Fruit fly (Drosophila melanogaster) whole organism, wandering third instar larva: ENCODE measurements around the gene CG11360.
A peak's percentile ranks its signal among the peaks of the same experiment; 100 is the strongest.

Source experiments
- Abd-B ChIP-seq: fragments of >200 bp; optimal IDR thresholded peaks from 2 replicates; lab custom pipeline; 2017; ENCODE audit warnings: missing biosample characterization, missing genetic modification characterization
- CG32264 ChIP-seq: fragments of 200-800 bp; sonication (Bioruptor generic); optimal IDR thresholded peaks from 2 replicates; lab custom pipeline; 2016; ENCODE audit warnings: missing biosample characterization, missing genetic modification characterization
- CrebA ChIP-seq: fragments of 200-800 bp; sonication (Bioruptor generic); optimal IDR thresholded peaks from 2 replicates; lab custom pipeline; 2016; ENCODE audit warnings: missing biosample characterization, mild to moderate bottlenecking, missing genetic modification characterization, borderline replicate concordance
- Dfd ChIP-seq: fragments of >200 bp; optimal IDR thresholded peaks from 2 replicates; lab custom pipeline; 2017; ENCODE audit warnings: missing biosample characterization, missing genetic modification characterization
- Dif ChIP-seq: fragments of 200-275, 200-300 bp; sonication (Bioruptor generic); optimal IDR thresholded peaks from 2 replicates; lab custom pipeline; 2018; ENCODE audit warnings: missing biosample characterization, missing genetic modification characterization; ENCODE audit not compliant: partially characterized antibody
- GATAd ChIP-seq: sonication (Bioruptor generic); optimal IDR thresholded peaks from 2 replicates; lab custom pipeline; 2016; ENCODE audit warnings: missing biosample characterization, missing genetic modification characterization
- HLH106 ChIP-seq: fragments of 200-800 bp; optimal IDR thresholded peaks from 3 replicates; lab custom pipeline; 2019; ENCODE audit warnings: missing biosample characterization, mild to moderate bottlenecking, missing genetic modification characterization, moderate library complexity
- Hnf4 ChIP-seq: fragments of 200-800 bp; sonication (Bioruptor generic); optimal IDR thresholded peaks from 2 replicates; lab custom pipeline; 2016; ENCODE audit warnings: missing biosample characterization, mild to moderate bottlenecking, missing genetic modification characterization
- Hr78 ChIP-seq: fragments of >200 bp; optimal IDR thresholded peaks from 2 replicates; lab custom pipeline; 2017; ENCODE audit warnings: missing biosample characterization, missing genetic modification characterization
- Hr83 ChIP-seq: fragments of 200-300 bp; sonication (Bioruptor generic); optimal IDR thresholded peaks from 2 replicates; lab custom pipeline; 2016; ENCODE audit warnings: missing biosample characterization, mild to moderate bottlenecking, missing genetic modification characterization, moderate library complexity; ENCODE audit not compliant: poor library complexity, severe bottlenecking
- Jra ChIP-seq: sonication (Bioruptor generic); optimal IDR thresholded peaks from 2 replicates; lab custom pipeline; 2016; ENCODE audit warnings: missing biosample characterization, missing genetic modification characterization
- Mio ChIP-seq: sonication (Bioruptor generic); optimal IDR thresholded peaks from 2 replicates; lab custom pipeline; 2016; ENCODE audit warnings: missing biosample characterization, missing genetic modification characterization
- N ChIP-seq: fragments of >200 bp; optimal IDR thresholded peaks from 2 replicates; lab custom pipeline; 2018; ENCODE audit warnings: missing biosample characterization, missing external identifiers, missing genetic modification characterization
- OdsH ChIP-seq: fragments of 200-800 bp; sonication (Bioruptor generic); optimal IDR thresholded peaks from 2 replicates; lab custom pipeline; 2016; ENCODE audit warnings: missing biosample characterization, mild to moderate bottlenecking, missing genetic modification characterization
- Rel ChIP-seq, 2 experiments: fragments of 200-800 bp; sonication (Bioruptor generic) in 1 of 2; optimal IDR thresholded peaks; 2 replicates in 1 of 2; 3 replicates in 1 of 2; lab custom pipeline; 2016 to 2019; ENCODE audit warnings: mild to moderate bottlenecking in 2 of 2, missing biosample characterization in 2 of 2, missing genetic modification characterization in 2 of 2, moderate library complexity in 1 of 2
- Sp1 ChIP-seq: fragments of 200-800 bp; sonication (Bioruptor generic); optimal IDR thresholded peaks from 3 replicates; lab custom pipeline; 2019; ENCODE audit warnings: missing biosample characterization, mild to moderate bottlenecking, missing genetic modification characterization, moderate library complexity
- Vsx2 ChIP-seq: fragments of 200-300, 225-300 bp; sonication (Bioruptor generic); optimal IDR thresholded peaks from 2 replicates; lab custom pipeline; 2018; ENCODE audit warnings: missing biosample characterization, missing genetic modification characterization; ENCODE audit not compliant: partially characterized antibody
- br ChIP-seq: fragments of 200-800 bp; sonication (Bioruptor generic); optimal IDR thresholded peaks from 2 replicates; lab custom pipeline; 2016; ENCODE audit warnings: missing biosample characterization, missing genetic modification characterization
- brk ChIP-seq: fragments of 200-800 bp; sonication (Bioruptor generic); optimal IDR thresholded peaks from 2 replicates; lab custom pipeline; 2016; ENCODE audit warnings: missing biosample characterization, mild to moderate bottlenecking, missing genetic modification characterization
- dl ChIP-seq, 2 experiments: fragments of 175-275, 200-275 bp in 1 of 2; fragments of 200-275 bp in 1 of 2; sonication (Bioruptor generic); optimal IDR thresholded peaks; lab custom pipeline; 2018; ENCODE audit warnings: mild to moderate bottlenecking in 2 of 2, missing biosample characterization in 2 of 2, missing genetic modification characterization in 2 of 2, moderate library complexity in 2 of 2; ENCODE audit not compliant: partially characterized antibody in 2 of 2, insufficient read depth in 1 of 2
- dmrt93B ChIP-seq: fragments of 200-800 bp; sonication (Bioruptor generic); optimal IDR thresholded peaks from 2 replicates; lab custom pipeline; 2018; ENCODE audit warnings: missing biosample characterization, mild to moderate bottlenecking, missing genetic modification characterization
- dsf ChIP-seq: sonication (Bioruptor generic); optimal IDR thresholded peaks from 2 replicates; lab custom pipeline; 2016; ENCODE audit warnings: missing biosample characterization, missing genetic modification characterization, borderline replicate concordance
- ey ChIP-seq: fragments of 200-800 bp; sonication (Bioruptor generic); optimal IDR thresholded peaks from 2 replicates; lab custom pipeline; 2016; ENCODE audit warnings: missing biosample characterization, missing genetic modification characterization
- fru ChIP-seq: fragments of 200-800 bp; sonication (Bioruptor generic); optimal IDR thresholded peaks from 3 replicates; lab custom pipeline; 2016; ENCODE audit warnings: missing biosample characterization, mild to moderate bottlenecking, missing genetic modification characterization
- h ChIP-seq: fragments of 200-800 bp; sonication (Bioruptor generic); optimal IDR thresholded peaks from 3 replicates; lab custom pipeline; 2016; ENCODE audit warnings: missing biosample characterization, mild to moderate bottlenecking, missing genetic modification characterization
- pan ChIP-seq: fragments of >200 bp; optimal IDR thresholded peaks from 2 replicates; lab custom pipeline; 2017
- psq ChIP-seq: fragments of 200-800 bp; sonication (Bioruptor generic); optimal IDR thresholded peaks from 3 replicates; lab custom pipeline; 2017; ENCODE audit warnings: missing biosample characterization, mild to moderate bottlenecking, missing genetic modification characterization, moderate library complexity
- rgr ChIP-seq: fragments of 200-800 bp; sonication (Bioruptor generic); optimal IDR thresholded peaks from 3 replicates; lab custom pipeline; 2016; ENCODE audit warnings: missing biosample characterization, mild to moderate bottlenecking, missing genetic modification characterization
- sage ChIP-seq: fragments of 200-800 bp; sonication (Bioruptor generic); optimal IDR thresholded peaks from 2 replicates; lab custom pipeline; 2016; ENCODE audit warnings: missing biosample characterization, mild to moderate bottlenecking, missing genetic modification characterization
- tai ChIP-seq: sonication (Bioruptor generic); optimal IDR thresholded peaks from 2 replicates; lab custom pipeline; 2016; ENCODE audit warnings: missing biosample characterization, missing genetic modification characterization
- usp ChIP-seq: fragments of >200 bp; optimal IDR thresholded peaks from 2 replicates; lab custom pipeline; 2017; ENCODE audit warnings: missing biosample characterization, missing genetic modification characterization

Gene CG11360

DNA sequence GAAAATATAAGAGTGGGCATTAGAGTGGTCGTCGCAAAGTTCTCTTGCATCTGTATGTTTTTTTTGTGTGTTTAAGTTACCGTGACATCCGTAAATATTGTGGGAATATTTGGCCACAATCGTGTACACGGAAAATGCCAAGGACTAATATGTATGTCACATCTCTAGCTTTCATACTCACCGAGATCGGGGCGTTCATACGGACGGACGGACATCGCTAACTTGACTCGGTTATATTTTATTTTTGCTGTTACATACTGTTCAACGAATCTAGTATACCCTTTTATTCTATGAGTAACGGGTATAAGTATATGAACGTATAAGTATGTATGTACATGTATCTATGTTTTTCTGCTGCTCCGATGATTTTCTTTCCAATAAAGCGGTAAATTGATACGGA is 38.8 kb downstream of the CG11360 start:
- TF ChIP-seq tai (no peak), dsf (no peak), psq (GFP tag; lab: Kevin White, UChicago) (no peak)

DNA sequence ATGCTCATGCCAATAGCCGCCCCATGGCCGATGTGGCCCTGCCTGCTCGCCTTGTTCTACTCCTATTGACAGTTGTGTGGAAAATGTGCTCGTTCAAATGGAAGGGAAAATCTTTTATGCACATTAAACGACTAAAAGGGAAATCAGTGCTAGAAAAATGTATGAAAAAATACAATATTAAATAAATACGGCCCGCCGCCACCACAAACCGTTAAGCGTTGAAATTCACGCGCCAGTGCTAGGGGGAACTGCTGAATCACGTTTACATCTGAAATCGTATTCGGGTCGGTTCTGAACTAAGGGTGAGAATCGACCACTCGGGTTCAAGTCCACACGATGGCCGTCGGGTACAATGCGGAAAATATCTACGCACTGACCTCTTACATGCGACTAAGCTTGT is 42.0 kb downstream of the CG11360 start:
- TF ChIP-seq CG32264 (no peak), pan (lab: Kevin White, UChicago) (no peak), Dfd (GFP tag; lab: Kevin White, UChicago) (no peak), Mio (no peak), HLH106 (tag; lab: Kevin White, UChicago) (no peak), Vsx2 (GFP tag; lab: Kevin White, UChicago) (no peak), br (GFP tag; lab: Kevin White, UChicago) (no peak), rgr (GFP tag; lab: Kevin White, UChicago) (no peak), Jra (GFP tag; lab: Kevin White, UChicago) (no peak), OdsH (GFP tag; lab: Kevin White, UChicago) (no peak), N (no peak), dsf (no peak), h (no peak), dl (GFP tag; optimal IDR thresholded peaks at IDR 0.05; lab: Kevin White, UChicago; ENCODE audit: insufficient read depth in 1 of 2, partially characterized antibody in 2 of 2) (no peak), sage (GFP tag; lab: Kevin White, UChicago) (no peak)

DNA sequence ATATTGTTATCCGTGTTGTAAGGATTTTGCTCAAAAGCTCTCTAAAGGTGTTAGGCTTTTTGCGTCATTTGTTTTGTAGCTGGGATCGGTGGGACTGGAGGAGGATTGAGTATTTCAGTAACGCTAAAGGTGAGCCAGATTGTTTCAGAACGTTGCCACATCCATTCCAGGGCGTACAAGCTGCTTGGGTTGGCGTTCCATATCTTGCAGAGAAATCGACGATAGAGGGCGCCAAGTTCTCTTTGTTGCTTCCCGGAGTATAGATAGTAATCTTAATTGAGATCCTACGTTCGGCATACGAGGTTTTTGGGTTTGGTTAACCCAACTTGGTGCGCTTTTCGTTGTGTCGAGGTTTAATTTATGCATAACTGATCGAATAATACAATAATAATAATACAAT is 47.7 kb downstream of the CG11360 start:
- TF ChIP-seq HLH106 (tag; lab: Kevin White, UChicago): no peak
- no peak for TF ChIP-seq dl (GFP tag; optimal IDR thresholded peaks at IDR 0.05; lab: Kevin White, UChicago; ENCODE audit: insufficient read depth in 1 of 2, partially characterized antibody in 2 of 2)
- TF ChIP-seq Dfd (GFP tag; lab: Kevin White, UChicago): no peak
- no peak for TF ChIP-seq dsf
- no peak for TF ChIP-seq Hr83
- no peak for TF ChIP-seq GATAd (GFP tag; lab: Kevin White, UChicago)
- TF ChIP-seq Vsx2 (GFP tag; lab: Kevin White, UChicago): no peak
- no peak for TF ChIP-seq N
- TF ChIP-seq fru (GFP tag; lab: Kevin White, UChicago): no peak
- TF ChIP-seq Rel (GFP tag; optimal IDR thresholded peaks at IDR 0.05; lab: Kevin White, UChicago): no peak
- TF ChIP-seq Rel (tag; optimal IDR thresholded peaks at IDR 0.05; lab: Kevin White, UChicago): no peak
- no peak for TF ChIP-seq sage (GFP tag; lab: Kevin White, UChicago)
- TF ChIP-seq pan (lab: Kevin White, UChicago): no peak
- TF ChIP-seq Sp1: no peak
- TF ChIP-seq Dif (GFP tag; lab: Kevin White, UChicago): no peak
- TF ChIP-seq Mio: no peak
- no peak for TF ChIP-seq ey (GFP tag; lab: Kevin White, UChicago)
- no peak for TF ChIP-seq rgr (GFP tag; lab: Kevin White, UChicago)
- TF ChIP-seq Hr78 (GFP tag; lab: Kevin White, UChicago): no peak
- no peak for TF ChIP-seq tai
- TF ChIP-seq brk (GFP tag; lab: Kevin White, UChicago): no peak

DNA sequence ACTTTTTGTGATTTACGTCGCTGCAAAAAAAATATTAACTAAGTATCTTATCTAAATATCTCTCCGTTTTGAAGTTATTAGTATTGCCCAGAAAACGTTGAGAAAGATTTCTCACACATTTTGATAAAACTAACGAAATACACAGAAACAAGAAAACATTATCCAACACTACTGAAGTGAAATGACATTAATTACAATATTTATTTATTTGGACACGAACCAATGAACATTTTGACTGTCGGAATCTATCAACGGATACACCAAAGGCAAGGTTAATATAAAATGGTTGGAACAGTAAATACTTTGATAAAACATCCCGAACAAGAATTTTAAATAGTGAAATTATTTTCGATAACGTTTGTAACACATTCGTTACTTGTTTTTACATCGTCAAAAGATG is 50.8 kb downstream of the CG11360 start:
- TF ChIP-seq usp (GFP tag; lab: Kevin White, UChicago) (no peak), Rel (GFP tag; optimal IDR thresholded peaks at IDR 0.05; lab: Kevin White, UChicago) (no peak), Rel (tag; optimal IDR thresholded peaks at IDR 0.05; lab: Kevin White, UChicago) (no peak), pan (lab: Kevin White, UChicago) (no peak), br (GFP tag; lab: Kevin White, UChicago) (no peak), dmrt93B (GFP tag; lab: Kevin White, UChicago) (no peak)

DNA sequence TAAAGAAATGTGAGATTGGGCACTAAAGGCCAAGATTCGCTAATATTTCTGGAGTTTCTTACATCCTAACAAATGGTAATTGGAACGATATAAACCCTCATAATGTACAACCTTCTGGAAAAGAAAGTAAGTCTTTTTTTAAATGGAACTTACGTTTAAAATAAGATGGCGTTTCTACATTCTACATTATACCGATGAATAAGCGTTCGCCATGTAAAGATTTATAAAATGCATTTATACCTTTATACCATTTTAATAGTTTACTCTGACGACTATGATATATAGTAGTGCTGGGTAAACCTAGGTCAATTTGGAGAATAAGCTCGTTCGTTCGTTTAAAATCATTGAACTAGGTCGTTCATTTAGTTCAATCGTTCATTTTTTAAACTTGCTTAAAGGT is 51.4 kb downstream of the CG11360 start:
- TF ChIP-seq psq (GFP tag; lab: Kevin White, UChicago) (no peak), br (GFP tag; lab: Kevin White, UChicago) (no peak), tai (no peak), h (no peak), Abd-B (no peak)
- TF ChIP-seq, all 38 proteins: peak for 0

DNA sequence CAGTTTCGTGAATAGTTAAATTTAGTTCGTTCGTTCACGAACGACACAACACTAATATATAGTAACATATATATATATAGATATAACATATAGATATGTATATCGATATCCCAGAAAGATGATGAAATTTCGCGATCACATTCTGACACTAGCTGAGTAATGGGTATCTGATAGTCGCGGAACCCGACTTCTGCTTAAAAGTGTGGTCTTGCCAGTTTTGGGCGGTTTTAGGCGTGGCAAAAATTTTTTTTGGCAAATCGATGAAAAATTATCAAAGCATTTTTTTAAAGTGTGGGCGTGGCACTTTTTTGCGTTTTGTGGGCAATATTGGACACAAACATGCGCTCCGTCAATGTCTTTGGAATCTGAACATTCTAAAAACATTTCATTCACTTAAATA is 52.0 kb downstream of the CG11360 start:
- no peak for TF ChIP-seq Jra (GFP tag; lab: Kevin White, UChicago)
- TF ChIP-seq Hnf4 (GFP tag; lab: Kevin White, UChicago): no peak
- no peak for TF ChIP-seq dmrt93B (GFP tag; lab: Kevin White, UChicago)
- no peak for TF ChIP-seq Abd-B
- TF ChIP-seq CrebA (GFP tag; lab: Kevin White, UChicago): no peak
- TF ChIP-seq Dif (GFP tag; lab: Kevin White, UChicago): no peak
- no peak for TF ChIP-seq Sp1
- peak; percentile 40 for TF ChIP-seq Dfd (GFP tag; lab: Kevin White, UChicago)
